Worm (Caenorhabditis elegans): ENCODE results near the gene sid-1.

sid-1 gene

DNA sequence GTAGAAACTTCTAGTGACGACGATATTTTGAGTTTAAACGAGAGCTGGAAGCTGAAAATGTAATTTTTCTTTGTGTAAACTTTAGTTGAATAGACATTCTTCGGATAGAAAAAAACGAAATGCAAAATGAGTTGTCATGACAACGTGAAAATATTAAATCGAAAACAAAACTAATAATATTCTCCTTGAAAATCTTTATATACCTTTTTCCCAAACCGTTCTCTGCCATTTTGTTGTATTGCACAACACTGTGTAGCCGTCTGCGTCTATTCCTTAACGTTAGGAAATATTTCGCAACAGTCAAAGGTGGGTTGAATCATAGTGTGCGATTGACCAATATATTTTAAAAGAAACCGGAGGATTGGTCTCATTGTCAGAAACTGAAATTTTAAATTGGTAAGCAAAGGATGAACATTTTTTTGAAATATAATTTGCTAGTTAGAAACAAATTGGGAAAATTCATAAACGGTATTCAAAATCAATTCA lies 38.9 kb upstream of the sid-1 start, which contains the start of gene Y58A7A.3 (continued):
- TF ChIP-seq fos-1 (tag; optimal IDR thresholded peaks at IDR 0.05) (no peak), nhr-25 (tag; optimal IDR thresholded peaks at IDR 0.05; ENCODE audit: borderline replicate concordance, insufficient read depth) (no peak), dve-1 (tag; optimal IDR thresholded peaks at IDR 0.05; ENCODE audit: insufficient read depth) (peak; percentile 57), nhr-102 (tag; optimal IDR thresholded peaks at IDR 0.05) (peak; percentile 31), nhr-28 (tag; optimal IDR thresholded peaks at IDR 0.05) (peak; percentile 93), duxl-1 (tag; optimal IDR thresholded peaks at IDR 0.05; ENCODE audit: poor library complexity) (no peak), mdt-29 (GFP tag; IDR thresholded peaks at IDR 0.05) (no peak), spr-3 (GFP tag; optimal IDR thresholded peaks at IDR 0.05) (no peak), T20F7.1 (GFP tag; optimal IDR thresholded peaks at IDR 0.05) (peak; percentile 61), zip-2 (tag; optimal IDR thresholded peaks at IDR 0.05) (peak; percentile 100), egl-43 (GFP tag; IDR thresholded peaks at IDR 0.05) (no peak), zip-11 (GFP tag; IDR thresholded peaks at IDR 0.05) (no peak), skn-1 (tag; optimal IDR thresholded peaks at IDR 0.05) (no peak), lsy-2 (tag; optimal IDR thresholded peaks at IDR 0.05) (peak in 1 of 2 experiments; percentile 68), ama-1 (optimal IDR thresholded peaks at IDR 0.05) (no peak), aha-1 (tag) (peak; percentile 66)

DNA sequence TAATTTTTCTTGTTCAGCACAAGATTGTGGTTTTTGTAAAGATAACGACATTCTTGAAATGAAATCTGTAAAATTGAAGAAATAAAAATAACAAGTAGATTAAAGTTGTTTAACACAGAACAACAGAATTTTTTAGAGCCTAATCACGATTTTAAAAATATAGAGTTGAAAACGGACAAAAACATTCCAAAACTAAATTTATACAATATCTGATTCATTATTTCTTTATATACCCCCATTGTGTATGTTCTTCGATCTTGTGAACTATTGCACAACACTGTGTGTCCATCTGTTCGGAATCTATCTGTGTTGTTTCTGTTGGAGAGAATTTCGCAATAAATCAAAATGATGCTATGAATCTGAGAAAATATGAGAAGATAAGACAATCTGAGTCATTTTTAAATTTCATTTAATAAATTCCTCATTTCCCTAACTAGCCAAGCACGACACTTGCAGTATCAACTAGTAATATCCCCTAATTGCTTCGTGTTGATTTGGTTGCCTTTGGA lies 34.8 kb upstream of the sid-1 start, which contains the start of gene Y58A7A.4:
Gene Y58A7A.4 (minus strand): TSS at position 51 of the 509 bp plus-strand sequence.
- no peak for TF ChIP-seq nhr-41 (GFP tag; IDR thresholded peaks at IDR 0.05)
- TF ChIP-seq R02D3.7 (tag; optimal IDR thresholded peaks at IDR 0.05) = no peak
- TF ChIP-seq vab-7 (GFP tag; IDR thresholded peaks at IDR 0.05) = no peak
- TF ChIP-seq unc-62 (GFP tag; optimal IDR thresholded peaks at IDR 0.05 in 1 of 2) = no peak
- no peak for TF ChIP-seq unc-62 (tag; optimal IDR thresholded peaks at IDR 0.05)
- TF ChIP-seq F44E2.7 (GFP tag; IDR thresholded peaks at IDR 0.05) = no peak
- no peak for TF ChIP-seq daf-19 (GFP tag; conservative IDR thresholded peaks at IDR 0.05)
- TF ChIP-seq hlh-30 (tag; optimal IDR thresholded peaks at IDR 0.05; ENCODE audit: insufficient read depth) = no peak
- TF ChIP-seq nhr-28 (tag; optimal IDR thresholded peaks at IDR 0.05) = peak; percentile 6
- TF ChIP-seq ceh-62 (tag; optimal IDR thresholded peaks at IDR 0.05) = no peak
- TF ChIP-seq pqm-1 (tag; optimal IDR thresholded peaks at IDR 0.05) = no peak
- TF ChIP-seq zip-2 (tag; optimal IDR thresholded peaks at IDR 0.05) = peak; percentile 92
- TF ChIP-seq D1046.2 (GFP tag; IDR thresholded peaks at IDR 0.05) = no peak

DNA sequence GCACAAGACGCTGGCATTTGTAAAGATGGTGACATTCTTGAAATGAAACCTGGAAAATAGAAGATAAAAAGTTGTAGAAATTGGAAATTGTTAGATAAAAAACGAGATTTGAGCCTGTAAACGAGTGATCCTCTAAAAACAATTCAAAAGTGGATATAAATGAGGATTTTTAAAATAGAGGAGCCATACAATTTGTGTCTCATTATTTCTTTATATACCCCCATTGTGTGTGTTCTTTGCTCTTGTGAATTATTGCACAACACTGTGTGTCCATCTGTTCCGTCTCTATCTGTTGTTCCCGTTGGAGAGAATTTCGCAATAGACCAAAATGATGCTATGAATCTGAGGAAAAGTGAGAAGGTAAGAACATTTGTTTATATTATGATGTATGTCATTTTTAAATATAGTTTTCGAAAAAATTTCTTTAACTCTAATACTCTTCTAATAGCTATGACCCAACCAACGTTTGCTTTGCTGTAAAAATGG lies 32.8 kb upstream of the sid-1 start, which contains the start of gene Y58A7A.5:
Gene Y58A7A.5 (minus strand): TSS at position 51 of the 486 bp plus-strand sequence.
- peak in 1 of 2 experiments; percentile 54 for TF ChIP-seq daf-16 (GFP tag; optimal IDR thresholded peaks at IDR 0.05)
- TF ChIP-seq daf-16 (tag; optimal IDR thresholded peaks at IDR 0.05) = no peak
- TF ChIP-seq hif-1 (tag; optimal IDR thresholded peaks at IDR 0.05) = peak in 1 of 2 experiments; percentile 39
- TF ChIP-seq zag-1 (tag; optimal IDR thresholded peaks at IDR 0.05) = no peak
- TF ChIP-seq lsy-2 (tag; optimal IDR thresholded peaks at IDR 0.05) = peak in 1 of 2 experiments; percentile 59
- no peak for TF ChIP-seq ces-1 (GFP tag; optimal IDR thresholded peaks at IDR 0.05)
- TF ChIP-seq zip-2 (tag; optimal IDR thresholded peaks at IDR 0.05) = peak; percentile 98
- peak; percentile 28 for TF ChIP-seq dpl-1 (GFP tag; optimal IDR thresholded peaks at IDR 0.05)
- no peak for TF ChIP-seq aly-2 (tag; optimal IDR thresholded peaks at IDR 0.05)
- TF ChIP-seq pqm-1 (tag; optimal IDR thresholded peaks at IDR 0.05) = peak; percentile 6
- no peak for TF ChIP-seq pha-4 (GFP tag; IDR thresholded peaks at IDR 0.05)
- peak; percentile 19 for TF ChIP-seq pha-4 (tag; optimal IDR thresholded peaks at IDR 0.05)
- peak; percentile 60 for TF ChIP-seq nhr-6 (tag; optimal IDR thresholded peaks at IDR 0.05)
- no peak for TF ChIP-seq hlh-30 (tag; optimal IDR thresholded peaks at IDR 0.05; ENCODE audit: insufficient read depth)
- no peak for TF ChIP-seq arid-1 (GFP tag; conservative IDR thresholded peaks at IDR 0.05)
- TF ChIP-seq F26F4.8 (GFP tag; conservative IDR thresholded peaks at IDR 0.05) = no peak
- TF ChIP-seq aha-1 (tag) = no peak
- TF ChIP-seq T20F7.1 (GFP tag; optimal IDR thresholded peaks at IDR 0.05) = peak; percentile 49
- peak; percentile 64 for TF ChIP-seq nhr-28 (tag; optimal IDR thresholded peaks at IDR 0.05)
- TF ChIP-seq rbr-2 (tag; optimal IDR thresholded peaks at IDR 0.05) = no peak
- peak; percentile 35 for TF ChIP-seq mep-1 (tag; optimal IDR thresholded peaks at IDR 0.05)
- peak; percentile 57; the same call in 1 of the 2 replicates for TF ChIP-seq dmd-6 (GFP tag; IDR thresholded peaks at IDR 0.05)
- TF ChIP-seq hlh-11 (tag; optimal IDR thresholded peaks at IDR 0.05) = peak; percentile 40
